Fruit fly (Drosophila melanogaster) whole organism, embryonic: ENCODE results near the gene CG14229.
A peak's percentile ranks its signal among the peaks of the same experiment; 100 is the strongest.

Experiments used
- Asciz ChIP-seq: fragments of 200-800 bp; sonication (Bioruptor generic); optimal IDR thresholded peaks from 2 replicates; lab custom pipeline; 2017; ENCODE audit warnings: missing biosample characterization, mild to moderate bottlenecking, missing genetic modification characterization, missing genetic modification reagents
- CG12769 ChIP-seq: fragments of 200-800 bp; sonication (Bioruptor generic); optimal IDR thresholded peaks from 2 replicates; lab custom pipeline; 2019; ENCODE audit warnings: missing biosample characterization, mild to moderate bottlenecking, missing genetic modification characterization, moderate library complexity
- CG13287 ChIP-seq: fragments of 200-800 bp; sonication (Bioruptor generic); IDR thresholded peaks from 2 replicates; pipeline ENCODE4 v1.3.6; 2022; ENCODE audit warnings: missing biosample characterization, missing genetic modification characterization; ENCODE audit not compliant: partially characterized antibody
- CG13775 ChIP-seq: fragments of 200-800 bp; sonication (Bioruptor generic); optimal IDR thresholded peaks from 3 replicates; lab custom pipeline; 2017; ENCODE audit warnings: missing biosample characterization, mild to moderate bottlenecking, missing genetic modification characterization
- CG1602 ChIP-seq: fragments of 200-800 bp; sonication (Bioruptor generic); optimal IDR thresholded peaks from 3 replicates; lab custom pipeline; 2016; ENCODE audit warnings: missing biosample characterization, missing genetic modification characterization
- CG1647 ChIP-seq: fragments of 200-800 bp; sonication (Bioruptor generic); optimal IDR thresholded peaks from 3 replicates; lab custom pipeline; 2016; ENCODE audit warnings: missing biosample characterization, missing genetic modification characterization
- CG16863 ChIP-seq: fragments of 200-800 bp; sonication (Bioruptor generic); optimal IDR thresholded peaks from 3 replicates; lab custom pipeline; 2016; ENCODE audit warnings: missing biosample characterization, missing genetic modification characterization
- CG17186 ChIP-seq: fragments of 200-800 bp; sonication (Bioruptor generic); optimal IDR thresholded peaks from 3 replicates; lab custom pipeline; 2017; ENCODE audit warnings: missing biosample characterization, missing genetic modification reagents, missing genetic modification characterization
- CG17385 ChIP-seq: fragments of 200-800 bp; sonication (Bioruptor generic); optimal IDR thresholded peaks from 3 replicates; lab custom pipeline; 2018; ENCODE audit warnings: missing biosample characterization, mild to moderate bottlenecking, missing genetic modification characterization
- CG17829 ChIP-seq: fragments of 200-800 bp; optimal IDR thresholded peaks from 2 replicates; lab custom pipeline; 2019; ENCODE audit warnings: missing biosample characterization, mild to moderate bottlenecking, missing genetic modification characterization, moderate library complexity
- CG1832 ChIP-seq: fragments of 200-800 bp; sonication (Bioruptor generic); optimal IDR thresholded peaks from 2 replicates; lab custom pipeline; 2017; ENCODE audit warnings: missing biosample characterization, mild to moderate bottlenecking, missing genetic modification characterization, inconsistent platforms
- CG4360 ChIP-seq: fragments of 200-800 bp; sonication (Bioruptor generic); IDR thresholded peaks from 2 replicates; pipeline ENCODE4 v1.3.6; 2022; ENCODE audit warnings: missing biosample characterization, missing genetic modification characterization
- CG6791 ChIP-seq: fragments of 200-800 bp; sonication (Bioruptor generic); IDR thresholded peaks from 3 replicates; pipeline ENCODE4 v1.3.6; 2022; ENCODE audit warnings: missing biosample characterization, missing genetic modification characterization; ENCODE audit not compliant: partially characterized antibody
- CG6854 ChIP-seq: fragments of 200-800 bp; sonication (Bioruptor generic); optimal IDR thresholded peaks from 3 replicates; lab custom pipeline; 2017; ENCODE audit warnings: missing biosample characterization, mild to moderate bottlenecking, missing genetic modification characterization
- CG8478 ChIP-seq: fragments of >200 bp; optimal IDR thresholded peaks from 2 replicates; lab custom pipeline; 2018
- CG9727 ChIP-seq: fragments of 200-800 bp; sonication (Bioruptor generic); optimal IDR thresholded peaks from 3 replicates; lab custom pipeline; 2017; ENCODE audit warnings: missing biosample characterization, mild to moderate bottlenecking, missing genetic modification characterization
- Dref ChIP-seq: fragments of 200-800 bp; sonication (Bioruptor generic); IDR thresholded peaks from 2 replicates; pipeline ENCODE4 v1.3.6; 2022; ENCODE audit warnings: missing biosample characterization, missing genetic modification characterization
- E2f2 ChIP-seq: fragments of 200-800 bp; sonication (Bioruptor generic); IDR thresholded peaks from 2 replicates; pipeline ENCODE4 v1.3.6; 2022; ENCODE audit warnings: missing biosample characterization, missing genetic modification characterization
- Fer3 ChIP-seq: fragments of 200-800 bp; sonication (Bioruptor generic); optimal IDR thresholded peaks from 2 replicates; lab custom pipeline; 2018; ENCODE audit warnings: missing biosample characterization, mild to moderate bottlenecking, missing genetic modification characterization, moderate library complexity
- HLHmδ ChIP-seq: fragments of 200-800 bp; sonication (Bioruptor generic); optimal IDR thresholded peaks from 2 replicates; lab custom pipeline; 2018; ENCODE audit warnings: missing biosample characterization, mild to moderate bottlenecking, missing genetic modification characterization, moderate library complexity
- HmgD ChIP-seq: fragments of 200-800 bp; sonication (Bioruptor generic); optimal IDR thresholded peaks from 3 replicates; lab custom pipeline; 2016; ENCODE audit warnings: missing biosample characterization, missing genetic modification characterization
- Hr51 ChIP-seq, 2 experiments: fragments of 200-800 bp; sonication (Bioruptor generic); optimal IDR thresholded peaks; 2 replicates in 1 of 2; 3 replicates in 1 of 2; lab custom pipeline; 2016 to 2018; ENCODE audit warnings: missing biosample characterization in 2 of 2, missing genetic modification characterization in 2 of 2, mild to moderate bottlenecking in 1 of 2, moderate library complexity in 1 of 2
- PHDP ChIP-seq: fragments of 200-800 bp; sonication (Bioruptor generic); optimal IDR thresholded peaks from 3 replicates; lab custom pipeline; 2018; ENCODE audit warnings: missing biosample characterization, mild to moderate bottlenecking, missing genetic modification characterization, moderate library complexity
- Ssrp ChIP-seq: fragments of 200-800 bp; sonication (Bioruptor generic); optimal IDR thresholded peaks from 2 replicates; lab custom pipeline; 2018; ENCODE audit warnings: missing biosample characterization, mild to moderate bottlenecking, missing genetic modification characterization, moderate library complexity
- Trl ChIP-seq, 3 experiments: fragments of >200 bp in 2 of 3; fragments of 200-800 bp in 1 of 3; sonication (Bioruptor generic) in 1 of 3; optimal IDR thresholded peaks; 2 replicates in 1 of 3; 3 replicates in 2 of 3; lab custom pipeline; 2016 to 2017; ENCODE audit warnings: missing biosample characterization in 1 of 3, missing genetic modification characterization in 1 of 3
- Vsx1 ChIP-seq: fragments of 200-800 bp; sonication (Bioruptor generic); optimal IDR thresholded peaks from 2 replicates; lab custom pipeline; 2017; ENCODE audit warnings: missing biosample characterization, mild to moderate bottlenecking, missing genetic modification characterization, missing genetic modification reagents
- Xrp1 ChIP-seq: fragments of 200-800 bp; sonication (Bioruptor generic); IDR thresholded peaks from 2 replicates; pipeline ENCODE4 v1.3.6; 2022; ENCODE audit warnings: missing biosample characterization, missing genetic modification characterization
- chinmo ChIP-seq: fragments of 200-800 bp; sonication (Bioruptor generic); IDR thresholded peaks from 4 replicates; pipeline ENCODE4 v1.3.6; 2022; ENCODE audit warnings: missing biosample characterization, missing genetic modification characterization; ENCODE audit not compliant: partially characterized antibody
- chn ChIP-seq: fragments of 200-800 bp; sonication (Bioruptor generic); optimal IDR thresholded peaks from 2 replicates; lab custom pipeline; 2016; ENCODE audit warnings: missing biosample characterization, missing genetic modification characterization
- ci ChIP-seq: fragments of 200-800 bp; sonication (Bioruptor generic); IDR thresholded peaks from 3 replicates; pipeline ENCODE4 v1.3.6; 2022; ENCODE audit warnings: missing biosample characterization, missing genetic modification characterization
- croc ChIP-seq: fragments of 200-800 bp; sonication (Bioruptor generic); conservative IDR thresholded peaks from 3 replicates; pipeline ENCODE4 v1.3.6; 2022; ENCODE audit warnings: missing biosample characterization, missing genetic modification characterization
- crol ChIP-seq: fragments of 200-800 bp; sonication (Bioruptor generic); IDR thresholded peaks from 2 replicates; pipeline ENCODE4 v1.3.6; 2022; ENCODE audit warnings: missing biosample characterization, missing genetic modification characterization
- esg ChIP-seq: fragments of 200-800 bp; sonication (Bioruptor generic); conservative IDR thresholded peaks from 2 replicates; pipeline ENCODE4 v1.3.6; 2022; ENCODE audit warnings: missing biosample characterization, missing genetic modification characterization
- gem ChIP-seq: fragments of 200-800 bp; sonication (Bioruptor generic); optimal IDR thresholded peaks from 2 replicates; lab custom pipeline; 2019; ENCODE audit warnings: missing biosample characterization, mild to moderate bottlenecking, missing genetic modification characterization, moderate library complexity
- gt ChIP-seq: fragments of 200-800 bp; sonication (Bioruptor generic); IDR thresholded peaks from 2 replicates; pipeline ENCODE4 v1.3.6; 2022; ENCODE audit warnings: missing biosample characterization, missing genetic modification characterization
- lov ChIP-seq, 2 experiments: fragments of 200-800 bp in 1 of 2; fragments of >200 bp in 1 of 2; sonication (Bioruptor generic) in 1 of 2; IDR thresholded peaks in 1 of 2; optimal IDR thresholded peaks in 1 of 2; 2 replicates in 1 of 2; 3 replicates in 1 of 2; pipeline versions ENCODE4 v1.3.6 to Lab custom; 2017 to 2022; ENCODE audit warnings: missing biosample characterization in 1 of 2, missing genetic modification characterization in 1 of 2
- pan ChIP-seq, 4 experiments: fragments of >200 bp in 3 of 4; fragments of 200-800 bp in 1 of 4; sonication (Bioruptor generic) in 1 of 4; optimal IDR thresholded peaks in 3 of 4; IDR thresholded peaks in 1 of 4; 2 replicates each; pipeline versions ENCODE4 v1.3.6 to Lab custom; 2017 to 2022; ENCODE audit warnings: missing biosample characterization in 2 of 4, missing genetic modification characterization in 2 of 4, mixed read lengths in 1 of 4
- prd ChIP-seq, 3 experiments: fragments of >200 bp in 2 of 3; fragments of 200-800 bp in 1 of 3; sonication (Bioruptor generic) in 1 of 3; optimal IDR thresholded peaks in 2 of 3; IDR thresholded peaks in 1 of 3; 2 replicates in 2 of 3; 3 replicates in 1 of 3; pipeline versions ENCODE4 v1.3.6 to Lab custom; 2017 to 2022; ENCODE audit warnings: missing biosample characterization in 1 of 3, missing genetic modification characterization in 1 of 3
- slbo ChIP-seq: fragments of 200-800 bp; sonication (Bioruptor generic); IDR thresholded peaks from 2 replicates; pipeline ENCODE4 v1.3.6; 2022; ENCODE audit warnings: missing biosample characterization, missing genetic modification characterization
- sob ChIP-seq: fragments of 200-800 bp; sonication (Bioruptor generic); IDR thresholded peaks from 2 replicates; pipeline ENCODE4 v1.3.6; 2022; ENCODE audit warnings: missing biosample characterization, missing genetic modification characterization
- stc ChIP-seq: fragments of 200-800 bp; sonication (Bioruptor generic); IDR thresholded peaks from 2 replicates; pipeline ENCODE4 v1.3.6; 2022; ENCODE audit warnings: missing biosample characterization, missing genetic modification characterization
- wdn ChIP-seq: fragments of 200-800 bp; sonication (Bioruptor generic); IDR thresholded peaks from 2 replicates; pipeline ENCODE4 v1.3.6; 2022; ENCODE audit warnings: missing biosample characterization, missing genetic modification characterization
- z ChIP-seq: fragments of 200-800 bp; sonication (Bioruptor generic); IDR thresholded peaks from 3 replicates; pipeline ENCODE4 v1.3.6; 2022; ENCODE audit warnings: missing biosample characterization, missing genetic modification characterization

CG14229 gene

dm6 chrX:19662583-19663195, 32.4 kb downstream of the CG14229 start (continued):
- TF ChIP-seq Vsx1 (GFP tag; lab: Kevin White, UChicago) (no peak), CG4360 (GFP tag; lab: Robert Waterston, UW) (no peak), Fer3 (tag; lab: Kevin White, UChicago) (no peak), CG1602 (GFP tag; lab: Kevin White, UChicago) (no peak), CG8478 (lab: Kevin White, UChicago) (peak; percentile 26), ci (GFP tag; lab: Robert Waterston, UW) (peak; percentile 58; the same call in 2 of the 3 replicates), slbo (GFP tag; lab: Robert Waterston, UW) (no peak), CG1832 (peak; percentile 69), Trl (optimal IDR thresholded peaks at IDR 0.05; lab: Kevin White, UChicago) (peak; percentile 74 to 83), Trl (GFP tag; optimal IDR thresholded peaks at IDR 0.05; lab: Kevin White, UChicago) (no peak), gt (GFP tag; lab: Robert Waterston, UW) (no peak), CG13287 (GFP tag; lab: Robert Waterston, UW) (peak; percentile 35; the same call in 1 of the 2 replicates), Xrp1 (no peak), sob (0 out of 2 replicates have a peak, but pooled peaks have one; percentile 33), croc (GFP tag; lab: Robert Waterston, UW) (no peak), CG17186 (GFP tag; lab: Kevin White, UChicago) (no peak), Hr51 (GFP tag; optimal IDR thresholded peaks at IDR 0.05; lab: Kevin White, UChicago) (no peak), CG1647 (no peak), PHDP (no peak), HLHmδ (GFP tag; lab: Kevin White, UChicago) (peak; percentile 85), wdn (GFP tag; lab: Robert Waterston, UW) (no peak), CG13775 (GFP tag; lab: Kevin White, UChicago) (no peak), CG9727 (GFP tag; lab: Kevin White, UChicago) (no peak), Asciz (GFP tag; lab: Kevin White, UChicago) (no peak), Dref (GFP tag; lab: Robert Waterston, UW) (no peak), prd (optimal IDR thresholded peaks at IDR 0.05; lab: Kevin White, UChicago) (no peak), prd (GFP tag; IDR thresholded peaks at IDR 0.05; lab: Robert Waterston, UW) (no peak), crol (GFP tag; lab: Robert Waterston, UW) (peak; percentile 81), CG16863 (GFP tag; lab: Kevin White, UChicago) (no peak), chn (GFP tag; lab: Kevin White, UChicago) (no peak), esg (GFP tag; lab: Robert Waterston, UW) (no peak), z (peak; percentile 51; the same call in 1 of the 3 replicates), CG12769 (tag; lab: Kevin White, UChicago) (no peak), CG6854 (GFP tag; lab: Kevin White, UChicago) (no peak), E2f2 (peak; percentile 27; the same call in 1 of the 2 replicates), CG17385 (no peak), lov (optimal IDR thresholded peaks at IDR 0.05; lab: Kevin White, UChicago) (no peak), lov (GFP tag; IDR thresholded peaks at IDR 0.05; lab: Robert Waterston, UW) (no peak), CG6791 (peak; percentile 47; the same call in 1 of the 3 replicates), Ssrp (tag; lab: Kevin White, UChicago) (no peak), chinmo (GFP tag; lab: Robert Waterston, UW) (0 out of 4 replicates have a peak, but pooled peaks have one; percentile 52), gem (tag; lab: Kevin White, UChicago) (no peak), CG17829 (no peak), pan (optimal IDR thresholded peaks at IDR 0.05; lab: Kevin White, UChicago) (no peak), pan (GFP tag; optimal IDR thresholded peaks at IDR 0.05 in 1 of 2, IDR thresholded peaks at IDR 0.05 in 1 of 2) (no peak), HmgD (GFP tag; lab: Kevin White, UChicago) (no peak), stc (GFP tag; lab: Robert Waterston, UW) (no peak)
